Fruit fly (Drosophila melanogaster): ENCODE data around the gene CG5921.

DNA sequence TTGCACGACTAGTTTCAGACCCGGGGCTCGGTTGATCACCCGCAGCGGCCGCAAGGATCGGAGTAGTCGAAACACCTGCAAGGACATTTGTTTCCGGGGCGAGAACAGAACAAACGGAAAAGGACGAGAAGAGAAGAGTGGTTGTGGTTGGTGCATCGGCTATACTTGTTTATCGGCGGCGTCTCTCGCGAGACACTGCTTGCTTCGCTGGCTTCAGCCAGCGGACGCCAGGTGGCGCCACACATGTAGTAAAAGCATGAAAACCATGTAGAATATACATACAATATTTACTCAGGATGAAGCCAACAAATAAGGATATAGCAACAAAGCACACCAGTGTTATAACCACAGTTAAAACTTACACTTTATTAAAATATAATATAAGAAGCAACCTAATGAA, 59.2 kb downstream of the CG5921 start:
- TF ChIP-seq Mio (GFP tag; optimal IDR thresholded peaks at IDR 0.05) (no peak), pan (optimal IDR thresholded peaks at IDR 0.05) (no peak), Sp1 (GFP tag; optimal IDR thresholded peaks at IDR 0.05) (no peak), psq (GFP tag; optimal IDR thresholded peaks at IDR 0.05) (no peak), fru (GFP tag; optimal IDR thresholded peaks at IDR 0.05) (no peak), lola (GFP tag; optimal IDR thresholded peaks at IDR 0.05) (no peak), sv (GFP tag; optimal IDR thresholded peaks at IDR 0.05) (no peak), Dfd (GFP tag; optimal IDR thresholded peaks at IDR 0.05) (no peak), br (GFP tag; optimal IDR thresholded peaks at IDR 0.05) (no peak), dmrt93B (GFP tag; optimal IDR thresholded peaks at IDR 0.05) (no peak)

All from whole organism, wandering third instar larva.